Fruit fly (Drosophila melanogaster) whole organism, embryonic: ENCODE data around the gene Piezo.

ENCODE experiments used
- CG10274 ChIP-seq: fragments of 200-800 bp; sonication (Bioruptor generic); optimal IDR thresholded peaks from 3 replicates; lab custom pipeline; 2017; ENCODE audit warnings: missing biosample characterization, mild to moderate bottlenecking, missing genetic modification characterization
- CG12104 ChIP-seq: fragments of 200-800 bp; sonication (Bioruptor generic); optimal IDR thresholded peaks from 3 replicates; lab custom pipeline; 2016; ENCODE audit warnings: missing biosample characterization, missing genetic modification characterization
- CG1233 ChIP-seq: fragments of 200-800 bp; sonication (Bioruptor generic); optimal IDR thresholded peaks from 4 replicates; lab custom pipeline; 2018; ENCODE audit warnings: missing biosample characterization, mild to moderate bottlenecking, missing genetic modification characterization
- CG12769 ChIP-seq: fragments of 200-800 bp; sonication (Bioruptor generic); optimal IDR thresholded peaks from 2 replicates; lab custom pipeline; 2019; ENCODE audit warnings: missing biosample characterization, mild to moderate bottlenecking, missing genetic modification characterization, moderate library complexity
- CG13894 ChIP-seq: fragments of 200-800 bp; sonication (Bioruptor generic); optimal IDR thresholded peaks from 3 replicates; lab custom pipeline; 2018; ENCODE audit warnings: missing biosample characterization, mild to moderate bottlenecking, missing genetic modification characterization, moderate library complexity
- CG15601 ChIP-seq: fragments of 200-800 bp; sonication (Bioruptor generic); optimal IDR thresholded peaks from 3 replicates; lab custom pipeline; 2019; ENCODE audit warnings: missing biosample characterization, mild to moderate bottlenecking, missing genetic modification characterization, moderate library complexity
- CG17186 ChIP-seq: fragments of 200-800 bp; sonication (Bioruptor generic); optimal IDR thresholded peaks from 3 replicates; lab custom pipeline; 2017; ENCODE audit warnings: missing biosample characterization, missing genetic modification reagents, missing genetic modification characterization
- CG17328 ChIP-seq: fragments of 200-800 bp; sonication (Bioruptor generic); IDR thresholded peaks from 2 replicates; pipeline ENCODE4 v1.3.6; 2022; ENCODE audit warnings: missing biosample characterization, missing genetic modification characterization
- CG18011 ChIP-seq: fragments of 200-800 bp; sonication (Bioruptor generic); optimal IDR thresholded peaks from 2 replicates; lab custom pipeline; 2017; ENCODE audit warnings: missing biosample characterization, missing genetic modification characterization, mild to moderate bottlenecking, moderate library complexity, missing genotype
- CG2129 ChIP-seq: fragments of 200-800 bp; sonication (Bioruptor generic); IDR thresholded peaks from 2 replicates; pipeline ENCODE4 v1.3.6; 2022; ENCODE audit warnings: missing biosample characterization, missing genetic modification characterization; ENCODE audit not compliant: partially characterized antibody
- CG2889 ChIP-seq: fragments of 200-800 bp; sonication (Bioruptor generic); IDR thresholded peaks from 3 replicates; pipeline ENCODE4 v1.3.6; 2022; ENCODE audit warnings: missing biosample characterization, missing genetic modification characterization
- CG30431 ChIP-seq: fragments of 200-800 bp; sonication (Bioruptor generic); optimal IDR thresholded peaks from 2 replicates; lab custom pipeline; 2017; ENCODE audit warnings: missing biosample characterization, missing genetic modification characterization
- CG32532 ChIP-seq: fragments of 200-800 bp; sonication (Bioruptor generic); IDR thresholded peaks from 2 replicates; pipeline ENCODE4 v1.3.6; 2022; ENCODE audit warnings: missing biosample characterization, missing genetic modification characterization
- CG32772 ChIP-seq: fragments of 200-800 bp; sonication (Bioruptor generic); IDR thresholded peaks from 2 replicates; pipeline ENCODE4 v1.3.6; 2022; ENCODE audit warnings: missing biosample characterization, missing genetic modification characterization
- CG4617 ChIP-seq: fragments of 200-800 bp; sonication (Bioruptor generic); optimal IDR thresholded peaks from 3 replicates; lab custom pipeline; 2016; ENCODE audit warnings: missing biosample characterization, missing genetic modification characterization, borderline replicate concordance
- CG4730 ChIP-seq: fragments of 200-800 bp; sonication (Bioruptor generic); IDR thresholded peaks from 2 replicates; pipeline ENCODE4 v1.3.6; 2022; ENCODE audit warnings: missing biosample characterization, missing genetic modification characterization
- CG6689 ChIP-seq: fragments of 200-800 bp; sonication (Bioruptor generic); IDR thresholded peaks from 2 replicates; pipeline ENCODE4 v1.3.6; 2022; ENCODE audit warnings: missing biosample characterization, missing genetic modification characterization
- CG7271 ChIP-seq: fragments of 200-800 bp; sonication (Bioruptor generic); optimal IDR thresholded peaks from 2 replicates; lab custom pipeline; 2018; ENCODE audit warnings: missing biosample characterization, mild to moderate bottlenecking, missing genetic modification characterization, moderate library complexity
- CG7372 ChIP-seq: fragments of 200-800 bp; sonication (Bioruptor generic); IDR thresholded peaks from 2 replicates; pipeline ENCODE4 v1.3.6; 2022; ENCODE audit warnings: missing biosample characterization, missing genetic modification characterization
- CG8478 ChIP-seq: fragments of >200 bp; optimal IDR thresholded peaks from 2 replicates; lab custom pipeline; 2018
- CG9932 ChIP-seq: fragments of 200-800 bp; sonication (Bioruptor generic); IDR thresholded peaks from 2 replicates; pipeline ENCODE4 v1.3.6; 2022; ENCODE audit warnings: missing biosample characterization, missing genetic modification characterization
- Dip3 ChIP-seq: fragments of 200-800 bp; sonication (Bioruptor generic); optimal IDR thresholded peaks from 3 replicates; lab custom pipeline; 2016; ENCODE audit warnings: missing biosample characterization, missing genetic modification characterization
- HmgZ ChIP-seq: fragments of 200-800 bp; sonication (Bioruptor generic); optimal IDR thresholded peaks from 2 replicates; lab custom pipeline; 2018; ENCODE audit warnings: missing biosample characterization, mild to moderate bottlenecking, missing genetic modification characterization
- Hmr ChIP-seq: fragments of 200-800 bp; sonication (Bioruptor generic); optimal IDR thresholded peaks from 3 replicates; lab custom pipeline; 2017; ENCODE audit warnings: mild to moderate bottlenecking, missing biosample characterization, missing genetic modification reagents, missing genetic modification characterization
- Hr3 ChIP-seq: fragments of 200-800 bp; sonication (Bioruptor generic); optimal IDR thresholded peaks from 3 replicates; lab custom pipeline; 2016; ENCODE audit warnings: missing biosample characterization, missing genetic modification characterization
- Lpt ChIP-seq: fragments of >200 bp; optimal IDR thresholded peaks from 2 replicates; lab custom pipeline; 2018; ENCODE audit warnings: missing biosample characterization, missing genetic modification characterization
- Med ChIP-seq: fragments of 200-800 bp; sonication (Bioruptor generic); peaks from one replicate; lab custom pipeline; 2016; ENCODE audit warnings: missing biosample characterization, missing genetic modification characterization, mild to moderate bottlenecking, inconsistent platforms, moderate library complexity
- NFAT ChIP-seq: fragments of 200-800 bp; sonication (Bioruptor generic); IDR thresholded peaks from 2 replicates; pipeline ENCODE4 v1.3.6; 2022; ENCODE audit warnings: missing biosample characterization, missing genetic modification characterization
- PHDP ChIP-seq: fragments of 200-800 bp; sonication (Bioruptor generic); optimal IDR thresholded peaks from 3 replicates; lab custom pipeline; 2018; ENCODE audit warnings: missing biosample characterization, mild to moderate bottlenecking, missing genetic modification characterization, moderate library complexity
- Rfx ChIP-seq: fragments of 200-800 bp; sonication (Bioruptor generic); IDR thresholded peaks from 2 replicates; pipeline ENCODE4 v1.3.6; 2022; ENCODE audit warnings: missing biosample characterization, missing genetic modification characterization
- Sin3A ChIP-seq: fragments of >200 bp; optimal IDR thresholded peaks from 2 replicates; lab custom pipeline; 2018
- Vsx1 ChIP-seq: fragments of 200-800 bp; sonication (Bioruptor generic); optimal IDR thresholded peaks from 2 replicates; lab custom pipeline; 2017; ENCODE audit warnings: missing biosample characterization, mild to moderate bottlenecking, missing genetic modification characterization, missing genetic modification reagents
- YL-1 ChIP-seq: fragments of 200-800 bp; sonication (Bioruptor generic); optimal IDR thresholded peaks from 3 replicates; lab custom pipeline; 2017; ENCODE audit warnings: missing biosample characterization, mild to moderate bottlenecking, missing genetic modification characterization
- abd-A ChIP-seq: fragments of 200-800 bp; sonication (Bioruptor generic); optimal IDR thresholded peaks from 3 replicates; lab custom pipeline; 2019; ENCODE audit warnings: missing biosample characterization, mild to moderate bottlenecking, missing genetic modification characterization, moderate library complexity
- cato ChIP-seq: fragments of 200-800 bp; sonication (Bioruptor generic); optimal IDR thresholded peaks from 2 replicates; lab custom pipeline; 2016; ENCODE audit warnings: missing biosample characterization, missing genetic modification characterization, borderline replicate concordance
- cg ChIP-seq: fragments of 200-800 bp; sonication (Bioruptor generic); optimal IDR thresholded peaks from 3 replicates; lab custom pipeline; 2019; ENCODE audit warnings: missing biosample characterization, mild to moderate bottlenecking, missing genetic modification characterization, moderate library complexity
- chinmo ChIP-seq: fragments of 200-800 bp; sonication (Bioruptor generic); IDR thresholded peaks from 4 replicates; pipeline ENCODE4 v1.3.6; 2022; ENCODE audit warnings: missing biosample characterization, missing genetic modification characterization; ENCODE audit not compliant: partially characterized antibody
- corto ChIP-seq: fragments of 200-800 bp; sonication (Bioruptor generic); optimal IDR thresholded peaks from 2 replicates; lab custom pipeline; 2016; ENCODE audit warnings: missing biosample characterization, mild to moderate bottlenecking, missing genetic modification characterization, moderate library complexity
- crol ChIP-seq: fragments of 200-800 bp; sonication (Bioruptor generic); IDR thresholded peaks from 2 replicates; pipeline ENCODE4 v1.3.6; 2022; ENCODE audit warnings: missing biosample characterization, missing genetic modification characterization
- cwo ChIP-seq: fragments of 200-800 bp; sonication (Bioruptor generic); optimal IDR thresholded peaks from 3 replicates; lab custom pipeline; 2017; ENCODE audit warnings: missing biosample characterization, missing genetic modification characterization, mild to moderate bottlenecking, moderate library complexity, missing genetic modification reagents
- fu2 ChIP-seq: fragments of 200-800 bp; sonication (Bioruptor generic); optimal IDR thresholded peaks from 2 replicates; lab custom pipeline; 2016; ENCODE audit warnings: missing biosample characterization, missing genetic modification characterization
- grn ChIP-seq: fragments of 200-800 bp; sonication (Bioruptor generic); optimal IDR thresholded peaks from 3 replicates; lab custom pipeline; 2017; ENCODE audit warnings: missing biosample characterization, missing genetic modification characterization
- mirr ChIP-seq: fragments of 200-800 bp; sonication (Bioruptor generic); optimal IDR thresholded peaks from 3 replicates; lab custom pipeline; 2018; ENCODE audit warnings: missing biosample characterization, mild to moderate bottlenecking, missing genetic modification characterization
- nau ChIP-seq: fragments of 200-800 bp; sonication (Bioruptor generic); optimal IDR thresholded peaks from 3 replicates; lab custom pipeline; 2017; ENCODE audit warnings: missing biosample characterization, mild to moderate bottlenecking, missing genetic modification characterization, missing genetic modification reagents
- odd ChIP-seq: fragments of 200-800 bp; sonication (Bioruptor generic); optimal IDR thresholded peaks from 2 replicates; lab custom pipeline; 2017; ENCODE audit warnings: missing biosample characterization, mild to moderate bottlenecking, missing genetic modification characterization
- phol ChIP-seq: fragments of 200-800 bp; sonication (Bioruptor generic); optimal IDR thresholded peaks from 3 replicates; lab custom pipeline; 2018; ENCODE audit warnings: missing biosample characterization, mild to moderate bottlenecking, missing genetic modification characterization, moderate library complexity
- psq ChIP-seq: fragments of 200-800 bp; sonication (Bioruptor generic); optimal IDR thresholded peaks from 2 replicates; lab custom pipeline; 2017; ENCODE audit warnings: missing biosample characterization, missing genetic modification characterization
- sd ChIP-seq: fragments of 200-800 bp; sonication (Bioruptor generic); optimal IDR thresholded peaks from 3 replicates; lab custom pipeline; 2018; ENCODE audit warnings: missing biosample characterization, mild to moderate bottlenecking, missing genetic modification characterization, moderate library complexity
- sens-2 ChIP-seq: fragments of 200-800 bp; sonication (Bioruptor generic); IDR thresholded peaks from 2 replicates; pipeline ENCODE4 v1.3.6; 2022; ENCODE audit warnings: missing biosample characterization, missing genetic modification characterization
- tin ChIP-seq: fragments of 200-800 bp; sonication (Bioruptor generic); optimal IDR thresholded peaks from 3 replicates; lab custom pipeline; 2016; ENCODE audit warnings: missing biosample characterization, missing genetic modification characterization
- vvl ChIP-seq: fragments of 200-800 bp; sonication (Bioruptor generic); IDR thresholded peaks from 2 replicates; pipeline ENCODE4 v1.3.6; 2022; ENCODE audit warnings: missing biosample characterization, missing genetic modification characterization

Piezo gene

dm6 chr2L:8170600-8171182, 7.8 kb downstream of the Piezo start (continued):
- TF ChIP-seq CG12769 (tag; lab: Kevin White, UChicago) (peak; percentile 37), CG9932 (GFP tag; lab: Robert Waterston, UW) (no peak), psq (GFP tag; lab: Kevin White, UChicago) (no peak), CG2129 (GFP tag; lab: Robert Waterston, UW) (no peak), Dip3 (GFP tag; lab: Kevin White, UChicago) (no peak), CG7372 (GFP tag; lab: Robert Waterston, UW) (no peak), CG30431 (no peak), CG4617 (GFP tag; lab: Kevin White, UChicago) (no peak), cg (GFP tag; lab: Kevin White, UChicago) (peak; percentile 36), Med (GFP tag; lab: Kevin White, UChicago) (peak; percentile 50), CG12104 (GFP tag; lab: Kevin White, UChicago) (no peak), vvl (GFP tag; lab: Robert Waterston, UW) (peak; percentile 42; the same call in 1 of the 2 replicates), CG32772 (GFP tag; lab: Robert Waterston, UW) (no peak), sd (tag; lab: Kevin White, UChicago) (peak; percentile 93), CG8478 (lab: Kevin White, UChicago) (no peak), CG2889 (GFP tag; lab: Robert Waterston, UW) (no peak), tin (GFP tag; lab: Kevin White, UChicago) (no peak), CG6689 (GFP tag; lab: Robert Waterston, UW) (no peak), fu2 (GFP tag; lab: Kevin White, UChicago) (no peak), Lpt (GFP tag; lab: Kevin White, UChicago) (no peak), CG4730 (GFP tag; lab: Robert Waterston, UW) (no peak), YL-1 (GFP tag; lab: Kevin White, UChicago) (no peak), crol (GFP tag; lab: Robert Waterston, UW) (peak; percentile 83), nau (GFP tag; lab: Kevin White, UChicago) (no peak), CG1233 (GFP tag; lab: Kevin White, UChicago) (no peak), abd-A (tag; lab: Kevin White, UChicago) (peak; percentile 22), Hr3 (GFP tag; lab: Kevin White, UChicago) (no peak), odd (no peak), mirr (peak; percentile 30), CG17328 (GFP tag; lab: Robert Waterston, UW) (no peak), CG17186 (GFP tag; lab: Kevin White, UChicago) (no peak), Rfx (GFP tag; lab: Robert Waterston, UW) (peak; percentile 19; the same call in 1 of the 2 replicates), cwo (GFP tag; lab: Kevin White, UChicago) (peak; percentile 49), Vsx1 (GFP tag; lab: Kevin White, UChicago) (no peak), grn (GFP tag; lab: Kevin White, UChicago) (no peak), CG10274 (GFP tag; lab: Kevin White, UChicago) (no peak), CG7271 (tag; lab: Kevin White, UChicago) (no peak), cato (GFP tag; lab: Kevin White, UChicago) (no peak), CG15601 (tag; lab: Kevin White, UChicago) (no peak), HmgZ (tag; lab: Kevin White, UChicago) (no peak), CG18011 (no peak), phol (tag; lab: Kevin White, UChicago) (no peak), sens-2 (GFP tag; lab: Robert Waterston, UW) (no peak), NFAT (no peak), CG13894 (tag; lab: Kevin White, UChicago) (peak; percentile 93), CG32532 (GFP tag; lab: Robert Waterston, UW) (peak; percentile 43; the same call in 1 of the 2 replicates), Sin3A (lab: Kevin White, UChicago) (no peak), corto (GFP tag; lab: Kevin White, UChicago) (no peak), Hmr (GFP tag; lab: Kevin White, UChicago) (no peak), PHDP (tag; lab: Kevin White, UChicago) (no peak), chinmo (GFP tag; lab: Robert Waterston, UW) (0 out of 4 replicates have a peak, but pooled peaks have one; percentile 26)
